Fruit fly (Drosophila melanogaster) whole organism, embryonic: ENCODE data around the gene ECSIT.

Experiments used
- CG10431 ChIP-seq: fragments of 200-800 bp; sonication (Bioruptor generic); optimal IDR thresholded peaks from 3 replicates; lab custom pipeline; 2018; ENCODE audit warnings: missing biosample characterization, mild to moderate bottlenecking, missing genetic modification characterization
- CG11093 ChIP-seq: fragments of 200-800 bp; sonication (Bioruptor generic); IDR thresholded peaks from 3 replicates; pipeline ENCODE4 v1.3.6; 2022; ENCODE audit warnings: missing biosample characterization, missing genetic modification characterization
- CG12104 ChIP-seq: fragments of 200-800 bp; sonication (Bioruptor generic); optimal IDR thresholded peaks from 3 replicates; lab custom pipeline; 2016; ENCODE audit warnings: missing biosample characterization, missing genetic modification characterization
- CG12299 ChIP-seq: fragments of 200-800 bp; sonication (Bioruptor generic); optimal IDR thresholded peaks from 2 replicates; lab custom pipeline; 2018; ENCODE audit warnings: missing biosample characterization, mild to moderate bottlenecking, missing genetic modification characterization
- CG12391 ChIP-seq: fragments of 200-800 bp; sonication (Bioruptor generic); optimal IDR thresholded peaks from 3 replicates; lab custom pipeline; 2018; ENCODE audit warnings: missing biosample characterization, mild to moderate bottlenecking, missing genetic modification characterization, moderate library complexity
- CG13775 ChIP-seq: fragments of 200-800 bp; sonication (Bioruptor generic); optimal IDR thresholded peaks from 3 replicates; lab custom pipeline; 2017; ENCODE audit warnings: missing biosample characterization, mild to moderate bottlenecking, missing genetic modification characterization
- CG13894 ChIP-seq: fragments of 200-800 bp; sonication (Bioruptor generic); optimal IDR thresholded peaks from 3 replicates; lab custom pipeline; 2018; ENCODE audit warnings: missing biosample characterization, mild to moderate bottlenecking, missing genetic modification characterization, moderate library complexity
- CG14860 ChIP-seq: fragments of 200-800 bp; sonication (Bioruptor generic); IDR thresholded peaks from 3 replicates; pipeline ENCODE4 v1.3.6; 2022; ENCODE audit warnings: missing biosample characterization, missing genetic modification characterization; ENCODE audit not compliant: partially characterized antibody
- CG15269 ChIP-seq: fragments of 200-800 bp; sonication (Bioruptor generic); optimal IDR thresholded peaks from 2 replicates; lab custom pipeline; 2018; ENCODE audit warnings: missing biosample characterization, mild to moderate bottlenecking, missing genetic modification characterization, moderate library complexity
- CG1647 ChIP-seq: fragments of 200-800 bp; sonication (Bioruptor generic); optimal IDR thresholded peaks from 3 replicates; lab custom pipeline; 2016; ENCODE audit warnings: missing biosample characterization, missing genetic modification characterization
- CG2120 ChIP-seq: fragments of 200-800 bp; sonication (Bioruptor generic); optimal IDR thresholded peaks from 3 replicates; lab custom pipeline; 2016; ENCODE audit warnings: missing biosample characterization, missing genetic modification characterization
- CG32532 ChIP-seq: fragments of 200-800 bp; sonication (Bioruptor generic); IDR thresholded peaks from 2 replicates; pipeline ENCODE4 v1.3.6; 2022; ENCODE audit warnings: missing biosample characterization, missing genetic modification characterization
- CG42726 ChIP-seq: fragments of 200-800 bp; sonication (Bioruptor generic); IDR thresholded peaks from 2 replicates; pipeline ENCODE4 v1.3.6; 2022; ENCODE audit warnings: missing biosample characterization, missing genetic modification characterization; ENCODE audit not compliant: partially characterized antibody
- CG7839 ChIP-seq: fragments of 200-800 bp; sonication (Bioruptor generic); optimal IDR thresholded peaks from 3 replicates; lab custom pipeline; 2018; ENCODE audit warnings: missing biosample characterization, mild to moderate bottlenecking, missing genetic modification characterization, moderate library complexity
- CG8290 ChIP-seq, 3 experiments: fragments of 200-800 bp; sonication (Bioruptor generic); optimal IDR thresholded peaks; 2 replicates each; lab custom pipeline; 2016 to 2019; ENCODE audit warnings: missing biosample characterization in 3 of 3, missing genetic modification characterization in 3 of 3, mild to moderate bottlenecking in 2 of 3, moderate library complexity in 1 of 3
- CG9932 ChIP-seq: fragments of 200-800 bp; sonication (Bioruptor generic); IDR thresholded peaks from 2 replicates; pipeline ENCODE4 v1.3.6; 2022; ENCODE audit warnings: missing biosample characterization, missing genetic modification characterization
- HLH4C ChIP-seq: fragments of 200-800 bp; sonication (Bioruptor generic); IDR thresholded peaks from 3 replicates; pipeline ENCODE4 v1.3.6; 2022; ENCODE audit warnings: missing biosample characterization, missing genetic modification characterization; ENCODE audit not compliant: partially characterized antibody
- Hmr ChIP-seq: fragments of 200-800 bp; sonication (Bioruptor generic); optimal IDR thresholded peaks from 3 replicates; lab custom pipeline; 2017; ENCODE audit warnings: mild to moderate bottlenecking, missing biosample characterization, missing genetic modification reagents, missing genetic modification characterization
- Hr51 ChIP-seq, 2 experiments: fragments of 200-800 bp; sonication (Bioruptor generic); optimal IDR thresholded peaks; 2 replicates in 1 of 2; 3 replicates in 1 of 2; lab custom pipeline; 2016 to 2018; ENCODE audit warnings: missing biosample characterization in 2 of 2, missing genetic modification characterization in 2 of 2, mild to moderate bottlenecking in 1 of 2, moderate library complexity in 1 of 2
- Mrtf ChIP-seq: fragments of 200-800 bp; sonication (Bioruptor generic); IDR thresholded peaks from 3 replicates; pipeline ENCODE4 v1.3.6; 2022; ENCODE audit warnings: missing biosample characterization, missing genetic modification characterization
- Myb ChIP-seq: fragments of 200-800 bp; sonication (Bioruptor generic); optimal IDR thresholded peaks from 2 replicates; lab custom pipeline; 2016; ENCODE audit warnings: missing biosample characterization, missing genetic modification characterization
- Nf-YC ChIP-seq: fragments of 200-800 bp; optimal IDR thresholded peaks from 3 replicates; lab custom pipeline; 2019; ENCODE audit warnings: missing biosample characterization, mild to moderate bottlenecking, missing genetic modification characterization, moderate library complexity
- Pdp1 ChIP-seq, 2 experiments: fragments of 200-800 bp; sonication (Bioruptor generic); optimal IDR thresholded peaks; 3 replicates each; lab custom pipeline; 2016; ENCODE audit warnings: missing biosample characterization in 2 of 2, missing genetic modification characterization in 2 of 2, mild to moderate bottlenecking in 1 of 2, moderate library complexity in 1 of 2
- Ptx1 ChIP-seq: fragments of 200-800 bp; sonication (Bioruptor generic); IDR thresholded peaks from 2 replicates; pipeline ENCODE4 v1.3.6; 2022; ENCODE audit warnings: missing biosample characterization, missing genetic modification characterization
- Ravus ChIP-seq: fragments of 200-800 bp; sonication (Bioruptor generic); IDR thresholded peaks from 2 replicates; pipeline ENCODE4 v1.3.6; 2022; ENCODE audit warnings: missing biosample characterization, missing genetic modification characterization
- Rfx ChIP-seq: fragments of 200-800 bp; sonication (Bioruptor generic); IDR thresholded peaks from 2 replicates; pipeline ENCODE4 v1.3.6; 2022; ENCODE audit warnings: missing biosample characterization, missing genetic modification characterization
- Sin3A ChIP-seq: fragments of >200 bp; optimal IDR thresholded peaks from 2 replicates; lab custom pipeline; 2018
- YL-1 ChIP-seq: fragments of 200-800 bp; sonication (Bioruptor generic); optimal IDR thresholded peaks from 3 replicates; lab custom pipeline; 2017; ENCODE audit warnings: missing biosample characterization, mild to moderate bottlenecking, missing genetic modification characterization
- ase ChIP-seq: fragments of 200-800 bp; sonication (Bioruptor generic); IDR thresholded peaks from 3 replicates; pipeline ENCODE4 v1.3.6; 2022; ENCODE audit warnings: missing biosample characterization, missing genetic modification characterization
- bcd ChIP-seq: fragments of 200-800 bp; sonication (Bioruptor generic); optimal IDR thresholded peaks from 2 replicates; lab custom pipeline; 2017; ENCODE audit warnings: missing biosample characterization, mild to moderate bottlenecking, missing genetic modification characterization
- bsh ChIP-seq, 2 experiments: fragments of 200-800 bp; sonication (Bioruptor generic); optimal IDR thresholded peaks; 2 replicates each; lab custom pipeline; 2017 to 2018; ENCODE audit warnings: mild to moderate bottlenecking in 2 of 2, missing biosample characterization in 2 of 2, missing genetic modification characterization in 2 of 2, moderate library complexity in 1 of 2
- chinmo ChIP-seq: fragments of 200-800 bp; sonication (Bioruptor generic); IDR thresholded peaks from 4 replicates; pipeline ENCODE4 v1.3.6; 2022; ENCODE audit warnings: missing biosample characterization, missing genetic modification characterization; ENCODE audit not compliant: partially characterized antibody
- dysf ChIP-seq: fragments of 200-800 bp; sonication (Bioruptor generic); IDR thresholded peaks from 3 replicates; pipeline ENCODE4 v1.3.6; 2022; ENCODE audit warnings: missing biosample characterization, missing genetic modification characterization
- emc ChIP-seq: fragments of 200-800 bp; sonication (Bioruptor generic); optimal IDR thresholded peaks from 2 replicates; lab custom pipeline; 2016; ENCODE audit warnings: missing biosample characterization, missing genetic modification characterization
- exex ChIP-seq: fragments of 200-800 bp; sonication (Bioruptor generic); optimal IDR thresholded peaks from 4 replicates; lab custom pipeline; 2018; ENCODE audit warnings: missing biosample characterization, mild to moderate bottlenecking, missing genetic modification characterization, moderate library complexity
- gem ChIP-seq: fragments of 200-800 bp; sonication (Bioruptor generic); optimal IDR thresholded peaks from 2 replicates; lab custom pipeline; 2019; ENCODE audit warnings: missing biosample characterization, mild to moderate bottlenecking, missing genetic modification characterization, moderate library complexity
- gfzf ChIP-seq: fragments of 200-800 bp; sonication (Bioruptor generic); optimal IDR thresholded peaks from 2 replicates; lab custom pipeline; 2016; ENCODE audit warnings: missing biosample characterization, mild to moderate bottlenecking, missing genetic modification characterization, moderate library complexity
- grn ChIP-seq: fragments of 200-800 bp; sonication (Bioruptor generic); optimal IDR thresholded peaks from 3 replicates; lab custom pipeline; 2017; ENCODE audit warnings: missing biosample characterization, missing genetic modification characterization
- hb ChIP-seq: fragments of 200-800 bp; sonication (Bioruptor generic); IDR thresholded peaks from 3 replicates; pipeline ENCODE4 v1.3.6; 2022; ENCODE audit warnings: missing biosample characterization, missing genetic modification characterization; ENCODE audit not compliant: partially characterized antibody
- inv ChIP-seq: fragments of 200-800 bp; sonication (Bioruptor generic); IDR thresholded peaks from 2 replicates; pipeline ENCODE4 v1.3.6; 2022; ENCODE audit warnings: missing biosample characterization, missing genetic modification characterization; ENCODE audit not compliant: partially characterized antibody
- kni ChIP-seq: fragments of 200-800 bp; sonication (Bioruptor generic); optimal IDR thresholded peaks from 3 replicates; lab custom pipeline; 2017; ENCODE audit warnings: mild to moderate bottlenecking, missing biosample characterization, missing genetic modification reagents, missing genetic modification characterization
- mirr ChIP-seq: fragments of 200-800 bp; sonication (Bioruptor generic); optimal IDR thresholded peaks from 3 replicates; lab custom pipeline; 2018; ENCODE audit warnings: missing biosample characterization, mild to moderate bottlenecking, missing genetic modification characterization
- pfk ChIP-seq: fragments of 200-800 bp; sonication (Bioruptor generic); optimal IDR thresholded peaks from 2 replicates; lab custom pipeline; 2018; ENCODE audit warnings: missing biosample characterization, mild to moderate bottlenecking, missing genetic modification characterization, moderate library complexity
- pum ChIP-seq: fragments of 200-800 bp; sonication (Bioruptor generic); optimal IDR thresholded peaks from 2 replicates; lab custom pipeline; 2016; ENCODE audit warnings: missing biosample characterization, missing genetic modification characterization
- repo ChIP-seq: fragments of 200-800 bp; sonication (Bioruptor generic); optimal IDR thresholded peaks from 2 replicates; lab custom pipeline; 2016; ENCODE audit warnings: missing biosample characterization, missing genetic modification characterization
- row ChIP-seq: fragments of 200-800 bp; sonication (Bioruptor generic); IDR thresholded peaks from 3 replicates; pipeline ENCODE4 v1.3.6; 2022; ENCODE audit warnings: missing biosample characterization, missing genetic modification characterization
- sug ChIP-seq: fragments of 200-800 bp; optimal IDR thresholded peaks from 2 replicates; lab custom pipeline; 2019; ENCODE audit warnings: missing biosample characterization, mild to moderate bottlenecking, missing genetic modification characterization, moderate library complexity
- tio ChIP-seq: fragments of 200-800 bp; sonication (Bioruptor generic); optimal IDR thresholded peaks from 2 replicates; lab custom pipeline; 2017; ENCODE audit warnings: missing biosample characterization, missing genetic modification characterization, inconsistent platforms
- tup ChIP-seq: fragments of 200-800 bp; sonication (Bioruptor generic); optimal IDR thresholded peaks from 2 replicates; lab custom pipeline; 2016; ENCODE audit warnings: missing biosample characterization, mild to moderate bottlenecking, missing genetic modification characterization, moderate library complexity

ECSIT gene

dm6 chr3R:5833948-5834504, 22.4 kb upstream of the ECSIT start (continued):
- TF ChIP-seq row (GFP tag; lab: Robert Waterston, UW), result peak; percentile 58
- peak in 1 of 2 experiments; percentile 78 for TF ChIP-seq bsh (GFP tag; optimal IDR thresholded peaks at IDR 0.05; lab: Kevin White, UChicago)
- peak; percentile 5 for TF ChIP-seq bcd
- peak; percentile 31; the same call in 1 of the 3 replicates for TF ChIP-seq dysf (GFP tag; lab: Robert Waterston, UW)
- no peak for TF ChIP-seq Ravus (GFP tag; lab: Robert Waterston, UW)
- TF ChIP-seq Nf-YC (tag; lab: Kevin White, UChicago), result no peak
- 0 out of 2 replicates have a peak, but pooled peaks have one; percentile 25 for TF ChIP-seq Rfx (GFP tag; lab: Robert Waterston, UW)
- no peak for TF ChIP-seq gfzf (GFP tag; lab: Kevin White, UChicago)
- TF ChIP-seq CG11093 (GFP tag; lab: Robert Waterston, UW), result 0 out of 3 replicates have a peak, but pooled peaks have one; percentile 10
- peak; percentile 25 for TF ChIP-seq CG2120 (GFP tag; lab: Kevin White, UChicago)
- no peak for TF ChIP-seq CG10431 (GFP tag; lab: Kevin White, UChicago)
- peak; percentile 49; the same call in 1 of the 2 replicates for TF ChIP-seq Ptx1 (GFP tag; lab: Robert Waterston, UW)
- TF ChIP-seq gem, result peak; percentile 44
- no peak for TF ChIP-seq repo (GFP tag; lab: Kevin White, UChicago)
- no peak for TF ChIP-seq Sin3A
- peak; percentile 32 for TF ChIP-seq CG7839 (tag; lab: Kevin White, UChicago)
- no peak for TF ChIP-seq ase (GFP tag; lab: Robert Waterston, UW)
- no peak for TF ChIP-seq Hmr
- TF ChIP-seq tup (GFP tag; lab: Kevin White, UChicago), result no peak
- peak in 1 of 2 experiments; percentile 24 for TF ChIP-seq Pdp1 (GFP tag; optimal IDR thresholded peaks at IDR 0.05; lab: Kevin White, UChicago)
- 0 out of 2 replicates have a peak, but pooled peaks have one; percentile 27 for TF ChIP-seq CG9932 (GFP tag; lab: Robert Waterston, UW)
- TF ChIP-seq CG42726 (GFP tag; lab: Robert Waterston, UW), result no peak
- no peak for TF ChIP-seq CG12391

- TF ChIP-seq Hr51 (GFP tag; optimal IDR thresholded peaks at IDR 0.05; lab: Kevin White, UChicago) (no peak), CG13775 (GFP tag; lab: Kevin White, UChicago) (no peak), chinmo (GFP tag; lab: Robert Waterston, UW) (no peak), CG14860 (no peak), Mrtf (GFP tag; lab: Robert Waterston, UW) (no peak), hb (GFP tag; lab: Robert Waterston, UW) (no peak), pfk (GFP tag; lab: Kevin White, UChicago) (no peak), sug (peak; percentile 2), Myb (GFP tag; lab: Kevin White, UChicago) (no peak), tio (GFP tag; lab: Kevin White, UChicago) (no peak), exex (tag; lab: Kevin White, UChicago) (peak; percentile 84), kni (no peak), CG1647 (GFP tag; lab: Kevin White, UChicago) (no peak), CG13894 (tag; lab: Kevin White, UChicago) (no peak), CG8290 (GFP tag; optimal IDR thresholded peaks at IDR 0.05; lab: Kevin White, UChicago) (no peak), CG8290 (tag; optimal IDR thresholded peaks at IDR 0.05; lab: Kevin White, UChicago) (no peak), CG15269 (tag; lab: Kevin White, UChicago) (no peak), CG12104 (GFP tag; lab: Kevin White, UChicago) (no peak), emc (GFP tag; lab: Kevin White, UChicago) (no peak), grn (GFP tag; lab: Kevin White, UChicago) (peak; percentile 49), mirr (GFP tag; lab: Kevin White, UChicago) (peak; percentile 68), CG12299 (tag; lab: Kevin White, UChicago) (no peak), HLH4C (GFP tag; lab: Robert Waterston, UW) (peak; percentile 50; the same call in 2 of the 3 replicates), CG32532 (no peak), pum (GFP tag; lab: Kevin White, UChicago) (no peak), inv (no peak), YL-1 (no peak), CG9932 (GFP tag; lab: Robert Waterston, UW) (no peak)
These were observed 19.8 kb upstream of the ECSIT start for dm6 chr3R:5836536-5836935.
